Fruit fly (Drosophila melanogaster) S2 (cell line): ENCODE measurements around the gene CG5290.

ENCODE experiments used
- CG8478 ChIP-seq: fragments of >200 bp; optimal IDR thresholded peaks from 2 replicates; lab custom pipeline; 2018
- CTCF ChIP-seq, 2 experiments: fragments of >200 bp; optimal IDR thresholded peaks; 2 replicates each; lab custom pipeline; 2018

DNA sequence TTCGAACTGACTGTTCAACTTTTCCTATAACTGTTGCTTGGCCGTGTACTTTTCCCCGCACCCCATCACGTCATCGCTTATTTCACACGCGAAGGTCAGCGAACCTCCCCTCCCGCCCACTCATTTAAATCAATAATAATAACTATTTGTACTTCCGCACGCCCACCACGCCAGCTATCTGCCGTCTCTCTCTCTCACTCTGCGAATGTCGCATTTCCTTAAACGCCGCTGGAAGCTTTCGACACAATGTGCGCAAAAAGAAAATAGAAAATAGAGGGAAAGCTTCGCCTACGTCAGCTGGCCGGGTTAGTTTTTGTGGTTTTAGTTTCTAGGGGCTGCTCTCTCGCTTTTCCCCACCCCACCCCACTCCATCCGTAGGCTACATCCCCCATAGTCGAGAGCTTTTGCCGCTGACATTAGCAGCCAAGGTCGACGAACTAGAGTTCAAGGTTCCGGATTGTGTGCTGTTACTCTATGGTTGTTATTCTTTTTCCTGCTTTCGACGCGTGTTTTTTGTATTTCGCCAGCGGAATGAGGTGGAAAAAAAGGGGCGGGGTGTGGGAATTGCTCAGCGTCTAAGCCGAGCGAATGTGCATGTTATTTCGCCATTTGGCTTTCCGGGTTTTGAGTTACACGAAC, 44.1 kb upstream of the CG5290 start:
- TF ChIP-seq CG8478 (no peak), CTCF (optimal IDR thresholded peaks at IDR 0.05; lab: Kevin White, UChicago) (no peak)
